Worm (Caenorhabditis elegans) whole organism, young adult: ENCODE data around the gene T05A8.7.

Experiments used
- B0336.3 ChIP-seq: fragments of 200-800 bp; sonication (Bioruptor generic); IDR thresholded peaks from 2 replicates; pipeline ENCODE4 v1.3.6; 2022; ENCODE audit warnings: missing genetic modification characterization, missing compliant biosample characterization
- F22D6.2 ChIP-seq: sonication (generic microtip); optimal IDR thresholded peaks from 2 replicates; lab custom pipeline; 2016; ENCODE audit warnings: mild to moderate bottlenecking, missing genetic modification characterization, missing compliant biosample characterization
- F23B12.7 ChIP-seq: sonication (generic microtip); optimal IDR thresholded peaks from 2 replicates; lab custom pipeline; 2017; ENCODE audit warnings: missing genetic modification characterization, mild to moderate bottlenecking, missing compliant biosample characterization, antibody characterized with exemption, moderate library complexity; ENCODE audit not compliant: insufficient read depth
- F37B4.10 ChIP-seq: fragments of 200-800 bp; sonication (Bioruptor generic); IDR thresholded peaks from 2 replicates; pipeline ENCODE4 v1.3.6; 2022; ENCODE audit warnings: missing genetic modification characterization, missing compliant biosample characterization
- F57A8.1 ChIP-seq: fragments of 200-800 bp; sonication (Bioruptor generic); optimal IDR thresholded peaks from 2 replicates; lab custom pipeline; 2018; ENCODE audit warnings: mild to moderate bottlenecking, missing genetic modification characterization, moderate library complexity, missing compliant biosample characterization
- F57C9.4 ChIP-seq: sonication (generic microtip); optimal IDR thresholded peaks from 2 replicates; lab custom pipeline; 2017; ENCODE audit warnings: mild to moderate bottlenecking, missing genetic modification characterization, missing compliant biosample characterization
- Y53F4B.3 ChIP-seq: fragments of 200-800 bp; sonication (Bioruptor generic); IDR thresholded peaks from 2 replicates; pipeline ENCODE4 v1.3.6; 2022; ENCODE audit warnings: missing genetic modification reagents, missing genetic modification characterization, missing compliant biosample characterization
- Y79H2A.3 ChIP-seq: fragments of 200-800 bp; sonication (Bioruptor generic); conservative IDR thresholded peaks from 2 replicates; pipeline ENCODE4 v1.3.6; 2022; ENCODE audit warnings: missing genetic modification reagents, missing genetic modification characterization, missing compliant biosample characterization
- ZK185.1 ChIP-seq: sonication (generic microtip); optimal IDR thresholded peaks from 2 replicates; lab custom pipeline; 2016; ENCODE audit warnings: mild to moderate bottlenecking, missing genetic modification characterization, missing compliant biosample characterization; ENCODE audit not compliant: poor library complexity, severe bottlenecking
- akir-1 ChIP-seq: fragments of 200-800 bp; sonication (Bioruptor generic); optimal IDR thresholded peaks from 2 replicates; lab custom pipeline; 2018; ENCODE audit warnings: mild to moderate bottlenecking, missing genetic modification characterization, moderate library complexity, missing compliant biosample characterization
- athp-1 ChIP-seq: sonication (generic microtip); optimal IDR thresholded peaks from 2 replicates; lab custom pipeline; 2017; ENCODE audit warnings: mild to moderate bottlenecking, missing genetic modification characterization, missing compliant biosample characterization
- ceh-27 ChIP-seq: fragments of 200-800 bp; sonication (Bioruptor generic); optimal IDR thresholded peaks from 2 replicates; lab custom pipeline; 2018; ENCODE audit warnings: mild to moderate bottlenecking, missing genetic modification characterization, moderate library complexity, missing compliant biosample characterization
- ceh-91 ChIP-seq: fragments of 200-800 bp; sonication (Bioruptor generic); IDR thresholded peaks from 2 replicates; pipeline ENCODE4 v1.3.6; 2022; ENCODE audit warnings: missing genetic modification reagents, missing genetic modification characterization, missing compliant biosample characterization
- egl-44 ChIP-seq: fragments of 200-800 bp; sonication (Bioruptor generic); IDR thresholded peaks from 2 replicates; pipeline ENCODE4 v1.3.6; 2022; ENCODE audit warnings: missing genetic modification reagents, missing genetic modification characterization, missing compliant biosample characterization
- ekl-4 ChIP-seq: fragments of 200-800 bp; sonication (Bioruptor generic); IDR thresholded peaks from 2 replicates; pipeline ENCODE4 v1.3.6; 2022; ENCODE audit warnings: missing genetic modification reagents, missing genetic modification characterization, missing compliant biosample characterization
- ets-4 ChIP-seq: fragments of 200-800 bp; sonication (Bioruptor generic); optimal IDR thresholded peaks from 2 replicates; lab custom pipeline; 2018; ENCODE audit warnings: mild to moderate bottlenecking, missing genetic modification characterization, missing compliant biosample characterization
- hlh-12 ChIP-seq: sonication (generic microtip); optimal IDR thresholded peaks from 2 replicates; lab custom pipeline; 2016; ENCODE audit warnings: missing genetic modification characterization, missing compliant biosample characterization
- hrde-1 ChIP-seq: sonication (generic microtip); optimal IDR thresholded peaks from 2 replicates; lab custom pipeline; 2016; ENCODE audit warnings: missing genetic modification characterization, mild to moderate bottlenecking, missing compliant biosample characterization, moderate library complexity, missing genotype, missing genetic modification reagents, borderline replicate concordance
- let-526 ChIP-seq: fragments of 200-800 bp; sonication (Bioruptor generic); IDR thresholded peaks from 2 replicates; pipeline ENCODE4 v1.3.6; 2022; ENCODE audit warnings: missing genetic modification reagents, missing genetic modification characterization, missing compliant biosample characterization
- lin-40 ChIP-seq: sonication (generic microtip); optimal IDR thresholded peaks from 2 replicates; lab custom pipeline; 2016; ENCODE audit warnings: missing genetic modification characterization, mild to moderate bottlenecking, missing compliant biosample characterization, missing genotype, missing genetic modification reagents
- lir-1 ChIP-seq: fragments of 200-800 bp; sonication (Bioruptor generic); conservative IDR thresholded peaks from 2 replicates; pipeline ENCODE4 v1.3.6; 2022; ENCODE audit warnings: missing genetic modification reagents, missing genetic modification characterization, missing compliant biosample characterization
- lsy-27 ChIP-seq: sonication (generic microtip); optimal IDR thresholded peaks from 2 replicates; lab custom pipeline; 2017; ENCODE audit warnings: missing genetic modification characterization, mild to moderate bottlenecking, missing compliant biosample characterization, antibody characterized with exemption, missing genotype, borderline replicate concordance; ENCODE audit not compliant: insufficient read depth
- madf-6 ChIP-seq: fragments of 200-800 bp; sonication (Bioruptor generic); IDR thresholded peaks from 2 replicates; pipeline ENCODE4 v1.3.6; 2022; ENCODE audit warnings: missing genetic modification reagents, missing genetic modification characterization, missing compliant biosample characterization
- madf-8 ChIP-seq: fragments of 200-800 bp; sonication (Bioruptor generic); conservative IDR thresholded peaks from 2 replicates; pipeline ENCODE4 v1.3.6; 2022; ENCODE audit warnings: missing genetic modification reagents, missing genetic modification characterization, missing compliant biosample characterization
- mcd-1 ChIP-seq: fragments of 200-800 bp; sonication (Bioruptor generic); IDR thresholded peaks from 2 replicates; pipeline ENCODE4 v1.3.6; 2022; ENCODE audit warnings: missing genetic modification reagents, missing genetic modification characterization, missing compliant biosample characterization
- mel-28 ChIP-seq: sonication (generic microtip); optimal IDR thresholded peaks from 2 replicates; lab custom pipeline; 2016; ENCODE audit warnings: borderline replicate concordance, mild to moderate bottlenecking, missing genetic modification characterization, missing compliant biosample characterization
- nfya-1 ChIP-seq: sonication (generic microtip); optimal IDR thresholded peaks from 2 replicates; lab custom pipeline; 2017; ENCODE audit warnings: antibody characterized with exemption, missing compliant biosample characterization, missing genetic modification characterization, borderline replicate concordance; ENCODE audit not compliant: insufficient read depth
- nfyb-1 ChIP-seq: fragments of 200-800 bp; sonication (Bioruptor generic); IDR thresholded peaks from 2 replicates; pipeline ENCODE4 v1.3.6; 2022; ENCODE audit warnings: missing genetic modification reagents, missing genetic modification characterization, missing compliant biosample characterization
- nhr-27 ChIP-seq: fragments of 200-800 bp; sonication (Bioruptor generic); optimal IDR thresholded peaks from 2 replicates; lab custom pipeline; 2018; ENCODE audit warnings: mild to moderate bottlenecking, missing genetic modification characterization, moderate library complexity, missing compliant biosample characterization
- nhr-80 ChIP-seq: sonication (generic microtip); optimal IDR thresholded peaks from 2 replicates; lab custom pipeline; 2016; ENCODE audit warnings: missing genetic modification characterization, missing compliant biosample characterization
- pbrm-1 ChIP-seq: fragments of 200-800 bp; sonication (Bioruptor generic); IDR thresholded peaks from 2 replicates; pipeline ENCODE4 v1.3.6; 2022; ENCODE audit warnings: missing genetic modification reagents, missing genetic modification characterization, missing compliant biosample characterization
- rcor-1 ChIP-seq: fragments of 200-800 bp; sonication (Bioruptor generic); IDR thresholded peaks from 2 replicates; pipeline ENCODE4 v1.3.6; 2022; ENCODE audit warnings: missing genetic modification reagents, missing genetic modification characterization, missing compliant biosample characterization
- rpc-1 ChIP-seq, 2 experiments: fragments of 150-350 bp in 1 of 2; sonication (generic microtip) in 1 of 2; optimal IDR thresholded peaks; 2 replicates each; lab custom pipeline; 2014 to 2018; ENCODE audit warnings: missing biosample characterization in 1 of 2, missing genetic modification characterization in 1 of 2, missing genetic modification reagents in 1 of 2, missing genotype in 1 of 2
- snpc-1.1 ChIP-seq: sonication (generic microtip); optimal IDR thresholded peaks from 2 replicates; lab custom pipeline; 2017; ENCODE audit warnings: missing genetic modification characterization, mild to moderate bottlenecking, missing compliant biosample characterization, antibody characterized with exemption, moderate library complexity, missing genotype, missing genetic modification reagents; ENCODE audit not compliant: insufficient read depth
- tbx-9 ChIP-seq: sonication (generic microtip); optimal IDR thresholded peaks from 2 replicates; lab custom pipeline; 2016; ENCODE audit warnings: borderline replicate concordance, missing genetic modification characterization, inconsistent platforms, missing compliant biosample characterization
- ztf-28 ChIP-seq: fragments of 200-800 bp; sonication (Bioruptor generic); IDR thresholded peaks from 2 replicates; pipeline ENCODE4 v1.3.6; 2022; ENCODE audit warnings: missing genetic modification reagents, missing genetic modification characterization, missing compliant biosample characterization

The T05A8.7 gene

ce11 chrII:2752536-2752935 lies 10.4 kb upstream of the T05A8.7 start, which contains the start of gene F29A7.6 (continued):
- TF ChIP-seq snpc-1.1 (tag; lab: Kevin White, UChicago), result peak; percentile 5
- no peak for TF ChIP-seq nhr-80 (tag; lab: Kevin White, UChicago)
- peak; percentile 69; the same call in 1 of the 2 replicates for TF ChIP-seq ztf-28
- TF ChIP-seq, all 124 proteins: peak for 19

ce11 chrII:2751278-2751677 lies 9.1 kb upstream of the T05A8.7 start:
- peak; percentile 19 for TF ChIP-seq hrde-1
- TF ChIP-seq hlh-12 (tag; lab: Kevin White, UChicago), result no peak
- peak; percentile 51; the same call in 1 of the 2 replicates for TF ChIP-seq B0336.3 (GFP tag; lab: Robert Waterston, UW)
- peak; percentile 43; the same call in 1 of the 2 replicates for TF ChIP-seq madf-6 (GFP tag; lab: Robert Waterston, UW)
- 0 out of 2 replicates have a peak, but pooled peaks have one; percentile 21 for TF ChIP-seq ekl-4 (GFP tag; lab: Robert Waterston, UW)
- TF ChIP-seq rcor-1, result no peak
- TF ChIP-seq let-526, result no peak
- no peak for TF ChIP-seq F57A8.1 (GFP tag; lab: Kevin White, UChicago)
- no peak for TF ChIP-seq egl-44 (GFP tag; lab: Robert Waterston, UW)
- no peak for TF ChIP-seq nhr-27 (tag; lab: Kevin White, UChicago)
- TF ChIP-seq nfyb-1 (GFP tag; lab: Robert Waterston, UW), result 0 out of 2 replicates have a peak, but pooled peaks have one; percentile 30
- peak; percentile 21 for TF ChIP-seq athp-1 (tag; lab: Kevin White, UChicago)
- TF ChIP-seq tbx-9 (tag; lab: Kevin White, UChicago), result no peak
- no peak for TF ChIP-seq rpc-1 (optimal IDR thresholded peaks at IDR 0.05; lab: Kevin White, UChicago)
- no peak for TF ChIP-seq rpc-1 (tag; optimal IDR thresholded peaks at IDR 0.05; lab: Kevin White, UChicago)
- no peak for TF ChIP-seq ceh-27 (GFP tag; lab: Kevin White, UChicago)
- no peak for TF ChIP-seq F23B12.7 (tag; lab: Kevin White, UChicago)
- no peak for TF ChIP-seq ets-4
- TF ChIP-seq mcd-1 (GFP tag; lab: Robert Waterston, UW), result peak; percentile 54; the same call in 1 of the 2 replicates
- TF ChIP-seq F37B4.10, result no peak
- 0 out of 2 replicates have a peak, but pooled peaks have one; percentile 8 for TF ChIP-seq pbrm-1 (GFP tag; lab: Robert Waterston, UW)
- TF ChIP-seq, all 124 proteins: peak for 8

- no peak for TF ChIP-seq F22D6.2 (tag; lab: Kevin White, UChicago)
- no peak for TF ChIP-seq nfya-1
- TF ChIP-seq Y79H2A.3 (GFP tag; lab: Robert Waterston, UW), result no peak
- no peak for TF ChIP-seq ceh-91 (GFP tag; lab: Robert Waterston, UW)
- no peak for TF ChIP-seq lir-1 (GFP tag; lab: Robert Waterston, UW)
- TF ChIP-seq F57C9.4 (tag; lab: Kevin White, UChicago), result no peak
- no peak for TF ChIP-seq lin-40 (tag; lab: Kevin White, UChicago)
- TF ChIP-seq akir-1 (GFP tag; lab: Kevin White, UChicago), result no peak
- no peak for TF ChIP-seq mel-28
- no peak for TF ChIP-seq ekl-4 (GFP tag; lab: Robert Waterston, UW)
- TF ChIP-seq madf-8 (GFP tag; lab: Robert Waterston, UW), result no peak
- TF ChIP-seq lsy-27 (tag; lab: Kevin White, UChicago), result no peak
- TF ChIP-seq ZK185.1 (tag; lab: Kevin White, UChicago), result no peak
- no peak for TF ChIP-seq Y53F4B.3 (GFP tag; lab: Robert Waterston, UW)
- no peak for TF ChIP-seq F23B12.7 (tag; lab: Kevin White, UChicago)
These were observed 7.5 kb upstream of the T05A8.7 start, which contains the start of gene F29A7.4 for ce11 chrII:2749595-2750048. Gene F29A7.4 (plus strand): TSS chrII:2749998.
